Worm (Caenorhabditis elegans) whole organism, early embryonic: ENCODE measurements around the gene F55G11.10.

Experiments
- B0310.2 ChIP-seq: sonication (generic microtip); optimal IDR thresholded peaks from 2 replicates; lab custom pipeline; 2016; ENCODE audit warnings: mild to moderate bottlenecking, missing genetic modification characterization, missing compliant biosample characterization
- F13C5.2 ChIP-seq: sonication (generic microtip); optimal IDR thresholded peaks from 2 replicates; lab custom pipeline; 2017; ENCODE audit warnings: mild to moderate bottlenecking, missing genetic modification characterization, inconsistent platforms, missing compliant biosample characterization
- aly-1 ChIP-seq: sonication (generic microtip); optimal IDR thresholded peaks from 2 replicates; lab custom pipeline; 2016; ENCODE audit warnings: missing genetic modification characterization, missing compliant biosample characterization
- ama-1 ChIP-seq: fragments of 150-350 bp; optimal IDR thresholded peaks from 2 replicates; lab custom pipeline; 2014
- ceh-13 ChIP-seq: fragments of 200-800 bp; sonication (Bioruptor generic); optimal IDR thresholded peaks from 2 replicates; lab custom pipeline; 2018; ENCODE audit warnings: mild to moderate bottlenecking, missing genetic modification characterization, missing compliant biosample characterization
- ceh-36 ChIP-seq: sonication (generic microtip); optimal IDR thresholded peaks from 2 replicates; lab custom pipeline; 2016; ENCODE audit warnings: missing genetic modification characterization, inconsistent platforms, missing compliant biosample characterization
- ets-7 ChIP-seq: sonication (generic microtip); optimal IDR thresholded peaks from 2 replicates; lab custom pipeline; 2016; ENCODE audit warnings: missing genotype, missing genetic modification characterization, missing compliant biosample characterization
- flt-1 ChIP-seq: fragments of 200-800 bp; sonication (Bioruptor generic); IDR thresholded peaks from 2 replicates; pipeline ENCODE4 v1.3.6; 2022; ENCODE audit warnings: missing genetic modification characterization, missing compliant biosample characterization
- hmbx-1 ChIP-seq: sonication (generic microtip); optimal IDR thresholded peaks from 2 replicates; lab custom pipeline; 2016; ENCODE audit warnings: mild to moderate bottlenecking, missing genetic modification characterization, missing compliant biosample characterization
- hmg-4 ChIP-seq: fragments of 200-800 bp; sonication (Bioruptor generic); optimal IDR thresholded peaks from 2 replicates; lab custom pipeline; 2018; ENCODE audit warnings: mild to moderate bottlenecking, missing genetic modification characterization, missing compliant biosample characterization
- hnd-1 ChIP-seq: sonication (generic microtip); optimal IDR thresholded peaks from 2 replicates; lab custom pipeline; 2016; ENCODE audit warnings: missing genetic modification characterization, missing compliant biosample characterization
- pes-1 ChIP-seq: fragments of 200-800 bp; sonication (Bioruptor generic); IDR thresholded peaks from 2 replicates; pipeline ENCODE4 v1.3.6; 2022; ENCODE audit warnings: missing genetic modification reagents, missing genetic modification characterization, missing compliant biosample characterization
- scrt-1 ChIP-seq: fragments of 200-800 bp; sonication (Bioruptor generic); IDR thresholded peaks from 2 replicates; pipeline ENCODE4 v1.3.6; 2022; ENCODE audit warnings: missing genetic modification characterization, missing compliant biosample characterization
- sea-1 ChIP-seq: fragments of 200-800 bp; sonication (Bioruptor generic); conservative IDR thresholded peaks from 2 replicates; pipeline ENCODE4 v1.3.6; 2022; ENCODE audit warnings: missing genetic modification characterization, missing compliant biosample characterization
- tbx-11 ChIP-seq: fragments of 200-800 bp; sonication (Bioruptor generic); IDR thresholded peaks from 2 replicates; pipeline ENCODE4 v1.3.6; 2022; ENCODE audit warnings: missing genetic modification characterization, missing compliant biosample characterization
- tbx-37 ChIP-seq: fragments of 200-800 bp; sonication (Bioruptor generic); conservative IDR thresholded peaks from 2 replicates; pipeline ENCODE4 v1.3.6; 2022; ENCODE audit warnings: missing genetic modification reagents, missing genetic modification characterization, missing compliant biosample characterization
- tra-4 ChIP-seq: sonication (generic microtip); optimal IDR thresholded peaks from 2 replicates; lab custom pipeline; 2017; ENCODE audit warnings: missing genetic modification characterization, missing compliant biosample characterization

Gene F55G11.10

DNA sequence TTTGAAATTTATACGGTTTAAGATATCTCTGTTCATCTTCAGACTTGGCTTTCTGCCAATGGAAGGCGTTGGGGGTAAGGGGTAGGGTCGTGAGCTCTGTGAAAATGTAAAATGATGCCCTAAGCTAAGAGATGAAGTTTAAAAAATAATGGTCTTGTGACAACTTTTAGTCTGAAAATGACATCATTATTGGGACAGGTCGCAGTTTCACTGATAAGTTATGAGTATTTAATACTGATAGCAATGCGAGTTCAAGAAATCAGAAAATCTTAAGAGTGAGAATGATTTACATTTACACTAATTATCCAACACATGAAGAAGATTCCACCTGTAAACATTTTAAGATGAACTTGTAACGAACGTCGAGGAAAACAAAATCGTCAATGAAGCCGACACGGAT lies 16.1 kb downstream of the F55G11.10 start:
- TF ChIP-seq F13C5.2 (tag; lab: Kevin White, UChicago) (no peak), ets-7 (tag; lab: Kevin White, UChicago) (no peak), hmbx-1 (no peak), scrt-1 (GFP tag; lab: Robert Waterston, UW) (no peak), tra-4 (tag; lab: Kevin White, UChicago) (no peak)

DNA sequence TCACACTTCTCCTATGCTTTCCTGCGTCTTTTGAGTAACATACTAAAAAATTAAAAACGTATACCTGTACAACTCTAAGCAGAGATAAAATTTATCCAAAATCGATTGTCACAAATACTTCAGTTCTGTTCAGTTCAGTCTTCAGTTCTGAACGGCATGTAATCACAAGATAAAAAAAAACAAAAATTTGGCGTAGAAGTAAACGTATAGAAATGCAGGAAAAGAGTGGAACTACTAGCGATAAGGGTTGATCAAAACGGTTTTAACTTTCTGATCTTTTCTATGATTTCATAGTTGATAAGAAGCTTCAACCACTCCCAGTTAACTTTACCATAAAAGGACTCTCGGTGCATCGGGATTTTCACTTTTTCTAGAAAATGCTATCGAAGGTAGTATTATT lies 16.5 kb downstream of the F55G11.10 start, which contains the start of gene dod-22:
dod-22 (plus strand) TSS at position 301 of the 400 bp plus-strand sequence.
- TF ChIP-seq pes-1 (GFP tag; lab: Robert Waterston, UW) (no peak), ets-7 (tag; lab: Kevin White, UChicago) (no peak), B0310.2 (tag; lab: Kevin White, UChicago) (no peak), sea-1 (GFP tag; lab: Robert Waterston, UW) (no peak), tbx-37 (GFP tag; lab: Robert Waterston, UW) (no peak), hnd-1 (no peak), hmg-4 (GFP tag; lab: Kevin White, UChicago) (no peak), tbx-11 (no peak), tra-4 (tag; lab: Kevin White, UChicago) (no peak)

DNA sequence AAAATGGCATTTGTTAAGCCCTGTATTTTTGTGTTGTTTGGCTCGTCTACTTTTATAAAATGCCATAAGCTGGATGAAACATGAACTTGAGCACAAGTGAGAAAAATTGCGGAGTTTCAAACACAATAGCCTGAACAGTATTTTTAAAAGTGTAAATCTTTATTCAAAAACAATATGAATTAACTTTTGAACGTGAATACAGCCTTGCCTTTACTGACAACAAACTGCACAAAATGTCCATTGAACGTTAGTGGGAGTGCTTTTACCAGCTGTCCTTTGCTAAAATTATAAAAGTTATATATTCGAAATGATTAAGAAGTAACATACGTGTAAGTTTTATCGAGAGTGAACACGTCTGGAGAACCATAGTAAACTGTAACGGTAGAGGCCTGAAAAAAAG lies 18.7 kb downstream of the F55G11.10 start:
- TF ChIP-seq hnd-1: no peak
- no peak for TF ChIP-seq tra-4 (tag; lab: Kevin White, UChicago)
- no peak for TF ChIP-seq aly-1 (tag; lab: Kevin White, UChicago)
- TF ChIP-seq scrt-1 (GFP tag; lab: Robert Waterston, UW): no peak
- TF ChIP-seq flt-1: no peak
- TF ChIP-seq F13C5.2 (tag; lab: Kevin White, UChicago): no peak
- TF ChIP-seq ets-7 (tag; lab: Kevin White, UChicago): no peak
- TF ChIP-seq sea-1 (GFP tag; lab: Robert Waterston, UW): no peak
- no peak for TF ChIP-seq B0310.2 (tag; lab: Kevin White, UChicago)
- TF ChIP-seq tbx-11: no peak
- no peak for TF ChIP-seq ama-1 (lab: Kevin White, UChicago)
- TF ChIP-seq tbx-37 (GFP tag; lab: Robert Waterston, UW): no peak
- no peak for TF ChIP-seq pes-1 (GFP tag; lab: Robert Waterston, UW)
- no peak for TF ChIP-seq hmbx-1
- TF ChIP-seq hmg-4 (GFP tag; lab: Kevin White, UChicago): no peak
- TF ChIP-seq ceh-36 (tag; lab: Kevin White, UChicago): no peak
- no peak for TF ChIP-seq ceh-13 (GFP tag; lab: Kevin White, UChicago)

DNA sequence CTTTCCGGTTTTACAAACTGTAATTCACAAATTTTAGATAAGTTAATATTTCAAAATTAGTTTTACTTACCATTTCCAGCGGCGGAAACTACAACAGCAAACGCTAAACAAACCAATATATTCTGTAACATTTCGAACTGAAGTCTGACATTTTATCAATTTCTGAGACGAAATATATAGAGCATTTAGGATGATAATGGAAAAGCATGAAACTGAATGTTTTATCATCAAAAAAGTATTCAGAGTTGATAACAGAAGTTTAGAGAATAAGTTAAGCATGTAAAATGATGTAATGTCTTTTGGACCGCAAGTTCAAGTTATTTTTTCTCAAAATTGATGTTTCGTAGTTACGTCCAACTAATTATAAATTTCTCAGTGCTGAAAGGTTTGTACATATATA lies 20.6 kb downstream of the F55G11.10 start, which contains the start of gene F55G11.2:
F55G11.2 (minus strand) TSS at position 149 of the 400 bp plus-strand sequence.
- TF ChIP-seq aly-1 (tag; lab: Kevin White, UChicago) (no peak), pes-1 (GFP tag; lab: Robert Waterston, UW) (no peak), ceh-13 (GFP tag; lab: Kevin White, UChicago) (no peak), hmbx-1 (no peak), tra-4 (tag; lab: Kevin White, UChicago) (no peak), tbx-11 (no peak), hmg-4 (GFP tag; lab: Kevin White, UChicago) (no peak), F13C5.2 (tag; lab: Kevin White, UChicago) (no peak), sea-1 (GFP tag; lab: Robert Waterston, UW) (no peak), flt-1 (no peak), B0310.2 (tag; lab: Kevin White, UChicago) (no peak), ets-7 (tag; lab: Kevin White, UChicago) (no peak), ama-1 (lab: Kevin White, UChicago) (no peak), scrt-1 (GFP tag; lab: Robert Waterston, UW) (no peak), hnd-1 (no peak), ceh-36 (tag; lab: Kevin White, UChicago) (no peak), tbx-37 (GFP tag; lab: Robert Waterston, UW) (no peak)

DNA sequence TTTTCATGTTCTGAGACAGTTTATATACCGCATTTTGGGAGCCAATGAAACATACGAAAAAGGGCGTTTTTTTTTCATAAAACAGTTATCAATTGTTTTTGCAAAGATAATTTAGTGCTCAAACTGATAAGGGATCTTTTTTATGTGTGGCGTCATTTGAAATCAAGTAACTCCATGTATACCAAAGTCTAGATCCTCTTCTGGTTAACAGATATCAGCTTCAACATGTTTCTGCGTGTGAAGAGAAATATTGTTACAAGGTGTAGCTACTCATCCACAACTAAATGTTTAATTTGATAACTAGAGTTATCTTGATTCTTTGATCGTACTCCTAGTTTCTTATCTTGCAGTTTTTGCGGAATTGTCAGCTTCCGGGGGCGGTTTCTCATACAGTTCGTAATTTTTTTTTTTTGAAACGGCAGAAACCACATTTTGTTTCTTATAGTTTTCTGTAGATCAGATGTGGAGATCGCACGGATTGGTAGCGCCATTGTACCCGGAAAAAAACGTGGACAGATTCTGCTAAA lies 23.5 kb downstream of the F55G11.10 start:
- TF ChIP-seq tbx-11: no peak
- TF ChIP-seq pes-1 (GFP tag; lab: Robert Waterston, UW): no peak
- no peak for TF ChIP-seq ceh-13 (GFP tag; lab: Kevin White, UChicago)
- TF ChIP-seq F13C5.2 (tag; lab: Kevin White, UChicago): no peak
- no peak for TF ChIP-seq ets-7 (tag; lab: Kevin White, UChicago)
- no peak for TF ChIP-seq tra-4 (tag; lab: Kevin White, UChicago)
- TF ChIP-seq hnd-1: no peak
- TF ChIP-seq ama-1 (lab: Kevin White, UChicago): no peak
- TF ChIP-seq scrt-1 (GFP tag; lab: Robert Waterston, UW): no peak

DNA sequence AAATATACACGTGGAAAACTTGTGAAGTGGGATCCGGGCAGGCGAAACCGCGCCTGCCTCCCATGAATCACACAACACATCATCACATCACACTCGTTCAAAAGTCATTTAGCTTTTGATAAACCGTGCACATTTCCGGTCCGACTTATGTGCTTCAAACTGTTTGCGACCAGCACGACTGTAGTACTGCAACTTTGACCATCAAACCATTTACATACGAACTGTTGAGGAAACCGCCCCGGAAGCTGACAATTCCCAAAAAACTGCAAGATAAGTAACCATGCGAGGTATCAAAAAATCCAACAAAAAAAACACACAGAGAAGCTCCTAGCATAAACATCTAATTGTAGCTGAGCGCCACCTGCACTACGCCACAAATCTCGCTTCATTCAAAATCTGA lies 24.2 kb downstream of the F55G11.10 start:
- TF ChIP-seq scrt-1 (GFP tag; lab: Robert Waterston, UW) (no peak), tra-4 (tag; lab: Kevin White, UChicago) (no peak), flt-1 (no peak), pes-1 (GFP tag; lab: Robert Waterston, UW) (no peak), hmg-4 (GFP tag; lab: Kevin White, UChicago) (no peak), ama-1 (lab: Kevin White, UChicago) (no peak), tbx-11 (no peak), hmbx-1 (no peak), ceh-13 (GFP tag; lab: Kevin White, UChicago) (no peak), sea-1 (GFP tag; lab: Robert Waterston, UW) (no peak), hnd-1 (no peak), tbx-37 (GFP tag; lab: Robert Waterston, UW) (no peak), ceh-36 (tag; lab: Kevin White, UChicago) (no peak), F13C5.2 (tag; lab: Kevin White, UChicago) (no peak), ets-7 (tag; lab: Kevin White, UChicago) (no peak)

DNA sequence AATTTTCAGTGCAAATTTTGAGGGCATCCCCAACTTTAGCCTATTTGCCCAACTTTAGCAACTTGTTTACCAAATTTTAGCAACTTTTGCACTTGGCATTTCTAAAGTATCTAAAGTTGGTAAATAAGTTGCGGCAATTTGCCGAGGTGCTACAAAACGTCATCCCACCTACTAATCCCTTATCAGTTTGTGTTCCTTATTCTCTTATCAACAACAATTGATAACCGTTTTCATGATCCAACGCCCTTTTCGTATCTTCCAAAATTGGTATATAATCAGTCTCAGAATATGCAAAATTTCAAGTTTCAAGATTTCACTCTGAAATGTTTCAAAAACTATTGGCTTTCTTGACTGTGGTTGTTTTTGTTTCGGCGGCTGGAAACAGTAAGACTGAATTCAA lies 24.8 kb downstream of the F55G11.10 start, which contains the start of gene F55G11.4:
F55G11.4 (plus strand) TSS at position 289 of the 400 bp plus-strand sequence.
- TF ChIP-seq pes-1 (GFP tag; lab: Robert Waterston, UW) (no peak), hnd-1 (no peak), scrt-1 (GFP tag; lab: Robert Waterston, UW) (no peak), hmg-4 (GFP tag; lab: Kevin White, UChicago) (no peak), hmbx-1 (no peak), tra-4 (tag; lab: Kevin White, UChicago) (no peak), tbx-11 (no peak), aly-1 (tag; lab: Kevin White, UChicago) (no peak), tbx-37 (GFP tag; lab: Robert Waterston, UW) (no peak), ceh-13 (GFP tag; lab: Kevin White, UChicago) (no peak), ets-7 (tag; lab: Kevin White, UChicago) (no peak), sea-1 (GFP tag; lab: Robert Waterston, UW) (no peak), ama-1 (lab: Kevin White, UChicago) (no peak), B0310.2 (tag; lab: Kevin White, UChicago) (no peak), flt-1 (no peak)
